Worm (Caenorhabditis elegans) whole organism, young adult: Measurements from ENCODE around the gene srt-39.

Source experiments
- ama-1 ChIP-seq, 3 experiments: fragments of 150-350 bp in 1 of 3; sonication (generic microtip) in 2 of 3; optimal IDR thresholded peaks; 2 replicates each; lab custom pipeline; 2014 to 2018; ENCODE audit warnings: missing biosample characterization in 2 of 3, missing genetic modification characterization in 2 of 3, missing genetic modification reagents in 2 of 3
- cebp-1 ChIP-seq, 2 experiments: fragments of 200-800 bp in 1 of 2; sonication (Bioruptor generic) in 1 of 2; sonication (generic microtip) in 1 of 2; IDR thresholded peaks in 1 of 2; optimal IDR thresholded peaks in 1 of 2; 2 replicates each; pipeline versions ENCODE4 v1.3.6 to Lab custom; 2017 to 2022; ENCODE audit warnings: missing compliant biosample characterization in 2 of 2, missing genetic modification characterization in 2 of 2, mild to moderate bottlenecking in 1 of 2, missing genetic modification reagents in 1 of 2, moderate library complexity in 1 of 2
- let-607 ChIP-seq, 2 experiments: fragments of 200-800 bp in 1 of 2; sonication (Bioruptor generic) in 1 of 2; sonication (generic microtip) in 1 of 2; optimal IDR thresholded peaks; 2 replicates each; lab custom pipeline; 2016 to 2018; ENCODE audit warnings: mild to moderate bottlenecking in 2 of 2, missing compliant biosample characterization in 2 of 2, missing genetic modification characterization in 2 of 2, moderate library complexity in 2 of 2, missing genotype in 1 of 2
- pha-4 ChIP-seq: fragments of 150-350 bp; sonication (generic microtip); optimal IDR thresholded peaks from 2 replicates; lab custom pipeline; 2014; ENCODE audit warnings: missing biosample characterization, missing genetic modification reagents, missing genetic modification characterization
- sea-2 ChIP-seq: fragments of 200-800 bp; sonication (Bioruptor generic); IDR thresholded peaks from 2 replicates; pipeline ENCODE4 v1.3.6; 2022; ENCODE audit warnings: missing genetic modification characterization, missing compliant biosample characterization

ce11 chrV:12534941-12535340 is 50.3 kb downstream of the srt-39 start:
- no peak for TF ChIP-seq pha-4 (tag; lab: Kevin White, UChicago)
- no peak for TF ChIP-seq let-607 (tag; optimal IDR thresholded peaks at IDR 0.05; lab: Kevin White, UChicago)
- no peak for TF ChIP-seq ama-1 (optimal IDR thresholded peaks at IDR 0.05; lab: Kevin White, UChicago)
- no peak for TF ChIP-seq ama-1 (GFP tag; optimal IDR thresholded peaks at IDR 0.05; lab: Kevin White, UChicago)
- TF ChIP-seq sea-2 (GFP tag; lab: Robert Waterston, UW), result no peak
- no peak for TF ChIP-seq cebp-1 (GFP tag; IDR thresholded peaks at IDR 0.05; lab: Robert Waterston, UW)
- TF ChIP-seq cebp-1 (tag; optimal IDR thresholded peaks at IDR 0.05; lab: Kevin White, UChicago), result no peak
